Fruit fly (Drosophila melanogaster): ENCODE results near the gene FoxK.

FoxK gene

dm6 chr3L:11118627-11119395 is 1.8 kb downstream of the FoxK start (continued):
- TF ChIP-seq bsh (GFP tag; optimal IDR thresholded peaks at IDR 0.05) (peak; percentile 52 to 66), Rfx (GFP tag; IDR thresholded peaks at IDR 0.05) (peak; percentile 65; the same call in 1 of the 2 replicates), ttk (GFP tag; IDR thresholded peaks at IDR 0.05) (no peak), Ets65A (GFP tag) (no peak), crp (GFP tag; optimal IDR thresholded peaks at IDR 0.05) (peak in 1 of 2 experiments; percentile 32), Bgb (GFP tag; IDR thresholded peaks at IDR 0.05; ENCODE audit: partially characterized antibody) (no peak), Myb (GFP tag; optimal IDR thresholded peaks at IDR 0.05) (peak; percentile 37), Stat92E (GFP tag; optimal IDR thresholded peaks at IDR 0.05) (peak in 1 of 3 experiments; percentile 15), gsb (GFP tag; IDR thresholded peaks at IDR 0.05) (peak; percentile 59; the same call in 1 of the 2 replicates), ranshi (GFP tag; IDR thresholded peaks at IDR 0.05) (peak; percentile 31; the same call in 1 of the 2 replicates), D19B (GFP tag; optimal IDR thresholded peaks at IDR 0.05) (peak; percentile 22), B-H1 (GFP tag; IDR thresholded peaks at IDR 0.05) (no peak), CG16863 (GFP tag; optimal IDR thresholded peaks at IDR 0.05) (peak; percentile 54), CG6813 (GFP tag; optimal IDR thresholded peaks at IDR 0.05) (peak; percentile 91), Dp (GFP tag; optimal IDR thresholded peaks at IDR 0.05) (no peak), CG7839 (tag; optimal IDR thresholded peaks at IDR 0.05) (peak; percentile 32), CG10147 (GFP tag; optimal IDR thresholded peaks at IDR 0.05) (peak; percentile 69), gcm (GFP tag; optimal IDR thresholded peaks at IDR 0.05) (peak; percentile 66), pita (GFP tag; optimal IDR thresholded peaks at IDR 0.05) (no peak), grn (GFP tag; optimal IDR thresholded peaks at IDR 0.05) (peak; percentile 73), CG34224 (GFP tag; IDR thresholded peaks at IDR 0.05; ENCODE audit: partially characterized antibody) (peak; percentile 12; the same call in 1 of the 3 replicates), CG14441 (GFP tag; IDR thresholded peaks at IDR 0.05) (peak; percentile 53; the same call in 1 of the 2 replicates), Spps (tag; optimal IDR thresholded peaks at IDR 0.05) (peak; percentile 44), Usf (GFP tag; optimal IDR thresholded peaks at IDR 0.05) (no peak), CTCF (GFP tag; optimal IDR thresholded peaks at IDR 0.05) (peak; percentile 6), Nf-YC (tag; optimal IDR thresholded peaks at IDR 0.05) (peak; percentile 24), Jarid2 (GFP tag; optimal IDR thresholded peaks at IDR 0.05) (no peak), mam (GFP tag; optimal IDR thresholded peaks at IDR 0.05) (peak; percentile 7), CG14965 (GFP tag; optimal IDR thresholded peaks at IDR 0.05; ENCODE audit: borderline replicate concordance) (no peak), Hand (GFP tag; optimal IDR thresholded peaks at IDR 0.05) (peak; percentile 58), Deaf1 (tag; optimal IDR thresholded peaks at IDR 0.05) (peak; percentile 65), CG13424 (tag; optimal IDR thresholded peaks at IDR 0.05) (peak; percentile 72), rib (GFP tag; IDR thresholded peaks at IDR 0.05) (peak; percentile 89), Dbx (GFP tag; IDR thresholded peaks at IDR 0.05) (peak; percentile 84; the same call in 2 of the 3 replicates), chif (GFP tag; optimal IDR thresholded peaks at IDR 0.05) (peak; percentile 23 to 65), YL-1 (GFP tag; optimal IDR thresholded peaks at IDR 0.05) (peak; percentile 91), Chrac-16 (GFP tag; optimal IDR thresholded peaks at IDR 0.05) (no peak), CG15073 (GFP tag; optimal IDR thresholded peaks at IDR 0.05) (no peak), sc (optimal IDR thresholded peaks at IDR 0.05) (no peak), sc (GFP tag; optimal IDR thresholded peaks at IDR 0.05) (peak; percentile 73), Bdp1 (GFP tag; optimal IDR thresholded peaks at IDR 0.05) (peak; percentile 4), CG33213 (GFP tag; optimal IDR thresholded peaks at IDR 0.05) (peak; percentile 70), sens (GFP tag) (peak; percentile 87), NK7.1 (GFP tag; optimal IDR thresholded peaks at IDR 0.05) (peak; percentile 40), CG3847 (GFP tag; IDR thresholded peaks at IDR 0.05) (peak; percentile 54), CG6254 (GFP tag; optimal IDR thresholded peaks at IDR 0.05) (peak; percentile 61), CG9437 (GFP tag; optimal IDR thresholded peaks at IDR 0.05) (no peak), insv (GFP tag; optimal IDR thresholded peaks at IDR 0.05) (peak in 1 of 2 experiments; percentile 78), Dek (tag; optimal IDR thresholded peaks at IDR 0.05) (peak; percentile 55)
